Worm (Caenorhabditis elegans): ENCODE data around the gene vab-7.

Gene vab-7

ce11 chrIII:10939184-10939583 is 19.0 kb downstream of the vab-7 start:
- no peak for TF ChIP-seq ceh-82 (tag; optimal IDR thresholded peaks at IDR 0.05)
- no peak for TF ChIP-seq daf-12 (tag; optimal IDR thresholded peaks at IDR 0.05)
- no peak for TF ChIP-seq zag-1 (tag; optimal IDR thresholded peaks at IDR 0.05)
- no peak for TF ChIP-seq nhr-11 (tag; optimal IDR thresholded peaks at IDR 0.05)
- TF ChIP-seq egl-27 (tag; optimal IDR thresholded peaks at IDR 0.05) = no peak
- no peak for TF ChIP-seq lin-15B (tag; optimal IDR thresholded peaks at IDR 0.05)
- no peak for TF ChIP-seq lsy-12 (tag; optimal IDR thresholded peaks at IDR 0.05)

ce11 chrIII:10942905-10943304 is 22.8 kb downstream of the vab-7 start:
- TF ChIP-seq nhr-76 (tag; optimal IDR thresholded peaks at IDR 0.05) (no peak), elt-2 (tag; optimal IDR thresholded peaks at IDR 0.05) (no peak), lsy-12 (tag; optimal IDR thresholded peaks at IDR 0.05) (no peak), lin-39 (tag; optimal IDR thresholded peaks at IDR 0.05) (no peak), nhr-12 (tag; optimal IDR thresholded peaks at IDR 0.05) (no peak), nhr-23 (tag; optimal IDR thresholded peaks at IDR 0.05) (no peak), skn-1 (tag; optimal IDR thresholded peaks at IDR 0.05) (no peak), snpc-4 (tag; optimal IDR thresholded peaks at IDR 0.05) (no peak), fos-1 (tag; optimal IDR thresholded peaks at IDR 0.05) (no peak), jun-1 (tag; optimal IDR thresholded peaks at IDR 0.05) (no peak), tbx-2 (tag; optimal IDR thresholded peaks at IDR 0.05) (no peak), ceh-82 (tag; optimal IDR thresholded peaks at IDR 0.05) (no peak), hmg-11 (tag; optimal IDR thresholded peaks at IDR 0.05) (no peak), eor-1 (tag; optimal IDR thresholded peaks at IDR 0.05) (no peak)

- TF ChIP-seq zag-1 (tag; optimal IDR thresholded peaks at IDR 0.05) (no peak), mdl-1 (tag; optimal IDR thresholded peaks at IDR 0.05) (no peak)
Measured at ce11 chrIII:10945537-10945936, 25.4 kb downstream of the vab-7 start.

- TF ChIP-seq eor-1 (tag; optimal IDR thresholded peaks at IDR 0.05) = no peak
- no peak for TF ChIP-seq tbx-2 (tag; optimal IDR thresholded peaks at IDR 0.05)
- TF ChIP-seq ztf-4 (tag; optimal IDR thresholded peaks at IDR 0.05) = no peak
- no peak for TF ChIP-seq snpc-4 (tag; optimal IDR thresholded peaks at IDR 0.05)
- TF ChIP-seq ceh-16 (tag; optimal IDR thresholded peaks at IDR 0.05) = no peak
- no peak for TF ChIP-seq zag-1 (tag; optimal IDR thresholded peaks at IDR 0.05)
- no peak for TF ChIP-seq egl-5 (tag; optimal IDR thresholded peaks at IDR 0.05)
- TF ChIP-seq lin-15B (tag; optimal IDR thresholded peaks at IDR 0.05) = no peak
- no peak for TF ChIP-seq nhr-43 (tag; optimal IDR thresholded peaks at IDR 0.05; ENCODE audit: poor library complexity, severe bottlenecking)
- no peak for TF ChIP-seq nhr-23 (tag; optimal IDR thresholded peaks at IDR 0.05)
- no peak for TF ChIP-seq nhr-12 (tag; optimal IDR thresholded peaks at IDR 0.05)
- no peak for TF ChIP-seq fkh-10 (GFP tag; optimal IDR thresholded peaks at IDR 0.05)
- TF ChIP-seq nhr-77 (tag; optimal IDR thresholded peaks at IDR 0.05) = no peak
Measured at ce11 chrIII:10947155-10947554, 27.0 kb downstream of the vab-7 start, which contains the start of gene strd-1. Gene strd-1, plus strand, starts transcription at chrIII:10947455.

ce11 chrIII:10951713-10952112 is 31.6 kb downstream of the vab-7 start:
- TF ChIP-seq nfya-1 (tag; optimal IDR thresholded peaks at IDR 0.05; ENCODE audit: insufficient read depth) = no peak
- TF ChIP-seq elt-2 (tag; optimal IDR thresholded peaks at IDR 0.05) = no peak
- no peak for TF ChIP-seq ceh-16 (tag; optimal IDR thresholded peaks at IDR 0.05)
- TF ChIP-seq elt-3 (tag; optimal IDR thresholded peaks at IDR 0.05) = no peak
- TF ChIP-seq hmg-11 (tag; optimal IDR thresholded peaks at IDR 0.05) = no peak
- TF ChIP-seq nhr-237 (tag; optimal IDR thresholded peaks at IDR 0.05) = no peak
- no peak for TF ChIP-seq elt-1 (tag; optimal IDR thresholded peaks at IDR 0.05)
- TF ChIP-seq lin-15B (tag; optimal IDR thresholded peaks at IDR 0.05) = no peak
- no peak for TF ChIP-seq nhr-77 (tag; optimal IDR thresholded peaks at IDR 0.05)
- TF ChIP-seq ceh-9 (tag; optimal IDR thresholded peaks at IDR 0.05) = no peak
- no peak for TF ChIP-seq nhr-67 (tag; optimal IDR thresholded peaks at IDR 0.05)
- no peak for TF ChIP-seq tbx-2 (tag; optimal IDR thresholded peaks at IDR 0.05)
- TF ChIP-seq aly-2 (tag; optimal IDR thresholded peaks at IDR 0.05) = no peak
- no peak for TF ChIP-seq pqm-1 (tag; optimal IDR thresholded peaks at IDR 0.05)
- no peak for TF ChIP-seq unc-62 (GFP tag; optimal IDR thresholded peaks at IDR 0.05)
- TF ChIP-seq ztf-4 (tag; optimal IDR thresholded peaks at IDR 0.05) = no peak
